Worm (Caenorhabditis elegans): ENCODE results near the gene D1069.3.

DNA sequence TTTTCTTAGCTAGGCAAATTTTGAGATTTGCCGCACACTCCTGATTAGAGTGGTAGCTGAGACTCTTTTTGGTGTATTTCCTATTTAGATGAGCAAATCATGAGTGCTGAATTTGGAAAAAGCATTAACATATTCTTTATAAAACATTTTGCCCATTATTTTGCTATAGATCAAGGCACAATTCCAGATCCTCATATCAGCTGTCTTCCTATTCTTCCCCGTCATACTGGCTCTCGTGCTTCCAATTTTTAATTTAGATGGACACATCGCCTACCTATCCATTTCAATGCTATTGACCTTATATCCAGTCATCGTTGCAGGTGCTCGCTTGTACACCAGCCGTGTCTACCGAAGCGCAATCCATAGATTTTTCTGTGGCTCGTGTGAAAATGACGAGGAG is 32.2 kb upstream of the D1069.3 start, which contains the start of gene C03H5.7:
- TF ChIP-seq blmp-1 (tag; optimal IDR thresholded peaks at IDR 0.05), result no peak
- TF ChIP-seq snpc-4 (tag; optimal IDR thresholded peaks at IDR 0.05), result no peak
- TF ChIP-seq hlh-1 (tag; optimal IDR thresholded peaks at IDR 0.05), result no peak
- no peak for TF ChIP-seq elt-1 (tag; optimal IDR thresholded peaks at IDR 0.05; ENCODE audit: borderline replicate concordance, insufficient read depth)
- no peak for TF ChIP-seq pha-4 (tag; optimal IDR thresholded peaks at IDR 0.05)
- no peak for TF ChIP-seq nhr-28 (tag; optimal IDR thresholded peaks at IDR 0.05)
- TF ChIP-seq unc-62 (GFP tag; optimal IDR thresholded peaks at IDR 0.05), result no peak
- no peak for TF ChIP-seq ztf-11 (tag; optimal IDR thresholded peaks at IDR 0.05)
- no peak for TF ChIP-seq lin-32 (GFP tag; optimal IDR thresholded peaks at IDR 0.05)
- TF ChIP-seq sem-2 (GFP tag; optimal IDR thresholded peaks at IDR 0.05), result no peak
- TF ChIP-seq nhr-76 (tag; optimal IDR thresholded peaks at IDR 0.05), result no peak

Data from whole organism, mixed stage, embryonic.